Worm (Caenorhabditis elegans): ENCODE measurements around the gene nuaf-1.

ce11 chrV:13556746-13557145 lies 11.7 kb downstream of the nuaf-1 start, which contains the start of gene cav-2:
- no peak for TF ChIP-seq ama-1 (optimal IDR thresholded peaks at IDR 0.05)
- TF ChIP-seq unc-62 (GFP tag; optimal IDR thresholded peaks at IDR 0.05 in 1 of 2) = no peak
- no peak for TF ChIP-seq unc-62 (tag; optimal IDR thresholded peaks at IDR 0.05)
- peak; percentile 81 for TF ChIP-seq tra-1 (GFP tag; IDR thresholded peaks at IDR 0.05)
- no peak for TF ChIP-seq Y75B8A.6 (GFP tag; IDR thresholded peaks at IDR 0.05)
- TF ChIP-seq R02D3.7 (tag; optimal IDR thresholded peaks at IDR 0.05) = no peak
- TF ChIP-seq arid-1 (GFP tag; conservative IDR thresholded peaks at IDR 0.05) = no peak
- peak; percentile 70 for TF ChIP-seq gei-8 (GFP tag; optimal IDR thresholded peaks at IDR 0.05)
- TF ChIP-seq lin-39 (tag; optimal IDR thresholded peaks at IDR 0.05) = no peak
- peak; percentile 21 for TF ChIP-seq mxl-3 (GFP tag; optimal IDR thresholded peaks at IDR 0.05)
- TF ChIP-seq nhr-76 (tag; optimal IDR thresholded peaks at IDR 0.05) = no peak
- TF ChIP-seq nhr-28 (tag; optimal IDR thresholded peaks at IDR 0.05) = peak; percentile 79
- no peak for TF ChIP-seq daf-12 (tag; optimal IDR thresholded peaks at IDR 0.05)
- TF ChIP-seq pha-4 (GFP tag; IDR thresholded peaks at IDR 0.05) = peak; percentile 70
- peak; percentile 40 for TF ChIP-seq pha-4 (tag; optimal IDR thresholded peaks at IDR 0.05)

Data from whole organism, L4 larva.